Fruit fly (Drosophila melanogaster) whole organism, wandering third instar larva: ENCODE results near the gene CG18262.

Experiments used
- Abd-B ChIP-seq: fragments of >200 bp; optimal IDR thresholded peaks from 2 replicates; lab custom pipeline; 2017; ENCODE audit warnings: missing biosample characterization, missing genetic modification characterization
- Dfd ChIP-seq: fragments of >200 bp; optimal IDR thresholded peaks from 2 replicates; lab custom pipeline; 2017; ENCODE audit warnings: missing biosample characterization, missing genetic modification characterization
- Hr78 ChIP-seq: fragments of >200 bp; optimal IDR thresholded peaks from 2 replicates; lab custom pipeline; 2017; ENCODE audit warnings: missing biosample characterization, missing genetic modification characterization
- Myc ChIP-seq: fragments of >200 bp; optimal IDR thresholded peaks from 2 replicates; lab custom pipeline; 2017
- Sp1 ChIP-seq: fragments of 200-800 bp; sonication (Bioruptor generic); optimal IDR thresholded peaks from 3 replicates; lab custom pipeline; 2019; ENCODE audit warnings: missing biosample characterization, mild to moderate bottlenecking, missing genetic modification characterization, moderate library complexity
- brk ChIP-seq: fragments of 200-800 bp; sonication (Bioruptor generic); optimal IDR thresholded peaks from 2 replicates; lab custom pipeline; 2016; ENCODE audit warnings: missing biosample characterization, mild to moderate bottlenecking, missing genetic modification characterization
- fru ChIP-seq: fragments of 200-800 bp; sonication (Bioruptor generic); optimal IDR thresholded peaks from 3 replicates; lab custom pipeline; 2016; ENCODE audit warnings: missing biosample characterization, mild to moderate bottlenecking, missing genetic modification characterization
- lola ChIP-seq: fragments of >200 bp; optimal IDR thresholded peaks from 2 replicates; lab custom pipeline; 2017; ENCODE audit warnings: missing biosample characterization, missing genetic modification characterization
- pan ChIP-seq: fragments of >200 bp; optimal IDR thresholded peaks from 2 replicates; lab custom pipeline; 2017
- psq ChIP-seq: fragments of 200-800 bp; sonication (Bioruptor generic); optimal IDR thresholded peaks from 3 replicates; lab custom pipeline; 2017; ENCODE audit warnings: missing biosample characterization, mild to moderate bottlenecking, missing genetic modification characterization, moderate library complexity
- usp ChIP-seq: fragments of >200 bp; optimal IDR thresholded peaks from 2 replicates; lab custom pipeline; 2017; ENCODE audit warnings: missing biosample characterization, missing genetic modification characterization

- TF ChIP-seq psq (no peak), Sp1 (GFP tag; lab: Kevin White, UChicago) (no peak), Myc (no peak), Abd-B (no peak), Hr78 (GFP tag; lab: Kevin White, UChicago) (no peak), Dfd (GFP tag; lab: Kevin White, UChicago) (no peak), pan (lab: Kevin White, UChicago) (no peak), lola (no peak), usp (no peak), fru (no peak), brk (GFP tag; lab: Kevin White, UChicago) (no peak)
Measured at dm6 chrX:8177742-8178141, 25.0 kb downstream of the CG18262 start.
